Worm (Caenorhabditis elegans) whole organism, mixed stage, embryonic: ENCODE data around the gene C26E1.2.

Experiments
- blmp-1 ChIP-seq: fragments of 150-350 bp; optimal IDR thresholded peaks from 2 replicates; lab custom pipeline; 2014; ENCODE audit warnings: missing biosample characterization, missing genetic modification characterization
- ces-1 ChIP-seq: fragments of 150-350 bp; optimal IDR thresholded peaks from 2 replicates; lab custom pipeline; 2014; ENCODE audit warnings: missing biosample characterization, missing genetic modification reagents, missing genetic modification characterization
- cnd-1 ChIP-seq: fragments of 200-800 bp; sonication (Bioruptor generic); optimal IDR thresholded peaks from 2 replicates; lab custom pipeline; 2018; ENCODE audit warnings: mild to moderate bottlenecking, missing genetic modification characterization, missing compliant biosample characterization
- mab-5 ChIP-seq: fragments of 150-350 bp; optimal IDR thresholded peaks from 2 replicates; lab custom pipeline; 2014; ENCODE audit warnings: missing biosample characterization, missing genetic modification characterization
- nhr-28 ChIP-seq: fragments of 150-350 bp; optimal IDR thresholded peaks from 2 replicates; lab custom pipeline; 2014; ENCODE audit warnings: missing biosample characterization, missing genetic modification characterization
- pha-4 ChIP-seq: fragments of 150-350 bp; optimal IDR thresholded peaks from 2 replicates; lab custom pipeline; 2018; ENCODE audit warnings: missing biosample characterization, missing genetic modification reagents, missing genetic modification characterization
- snpc-4 ChIP-seq: fragments of 150-350 bp; optimal IDR thresholded peaks from 2 replicates; lab custom pipeline; 2014; ENCODE audit warnings: missing biosample characterization, missing genetic modification characterization
- unc-120 ChIP-seq: sonication (generic microtip); optimal IDR thresholded peaks from 2 replicates; lab custom pipeline; 2017; ENCODE audit warnings: missing genetic modification characterization, missing compliant biosample characterization; ENCODE audit not compliant: poor library complexity, severe bottlenecking
- unc-62 ChIP-seq: fragments of 150-350 bp; optimal IDR thresholded peaks from 2 replicates; lab custom pipeline; 2014; ENCODE audit warnings: missing biosample characterization, missing genetic modification reagents, missing genetic modification characterization
- ztf-11 ChIP-seq: fragments of 150-350 bp; optimal IDR thresholded peaks from 2 replicates; lab custom pipeline; 2014; ENCODE audit warnings: missing biosample characterization, missing genetic modification characterization

- TF ChIP-seq snpc-4 (tag; lab: Kevin White, UChicago), result no peak
- no peak for TF ChIP-seq nhr-28 (tag; lab: Kevin White, UChicago)
- no peak for TF ChIP-seq unc-120 (tag; lab: Kevin White, UChicago)
- no peak for TF ChIP-seq ztf-11
- TF ChIP-seq unc-62 (GFP tag; lab: Kevin White, UChicago), result no peak
- TF ChIP-seq ces-1 (GFP tag; lab: Kevin White, UChicago), result no peak
- no peak for TF ChIP-seq pha-4
- TF ChIP-seq blmp-1 (tag; lab: Kevin White, UChicago), result no peak
- TF ChIP-seq mab-5 (tag; lab: Kevin White, UChicago), result no peak
- no peak for TF ChIP-seq cnd-1 (tag; lab: Kevin White, UChicago)
Measured at ce11 chrV:13301443-13301842, 3.5 kb upstream of the C26E1.2 start, which contains the start of gene ceh-79.
